Worm (Caenorhabditis elegans) whole organism, young adult: Measurements from ENCODE around the gene glt-4.

ENCODE experiments used
- bed-1 ChIP-seq: fragments of 200-800 bp; sonication (Bioruptor generic); IDR thresholded peaks from 2 replicates; pipeline ENCODE4 v1.3.6; 2022; ENCODE audit warnings: missing genetic modification reagents, missing genetic modification characterization, missing compliant biosample characterization
- tbp1 ChIP-seq: fragments of 200-800 bp; sonication (Bioruptor generic); optimal IDR thresholded peaks from 2 replicates; lab custom pipeline; 2018; ENCODE audit warnings: mild to moderate bottlenecking, missing genetic modification characterization, missing compliant biosample characterization

DNA sequence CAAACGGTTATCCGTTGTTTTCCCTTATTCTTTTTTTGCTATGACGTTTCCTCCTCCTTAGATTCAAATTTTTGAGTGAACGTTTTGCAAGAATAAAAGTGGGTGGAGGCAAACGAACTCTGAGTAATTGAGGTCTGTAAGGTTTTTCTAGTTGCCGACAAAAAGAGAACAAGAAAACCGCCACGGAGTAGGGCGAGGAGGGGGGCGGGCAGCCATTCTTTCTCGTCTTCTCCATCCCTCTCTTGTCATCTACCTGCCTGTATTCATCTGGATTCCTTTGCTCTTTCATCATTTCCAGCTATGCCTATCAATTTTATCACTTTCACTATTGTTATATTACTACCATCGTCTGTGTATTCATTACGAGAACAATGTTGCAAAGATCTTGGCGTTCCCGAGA is 18.0 kb upstream of the glt-4 start, which contains the start of gene igdb-3:
- TF ChIP-seq bed-1 = no peak
- no peak for TF ChIP-seq tbp1 (GFP tag; lab: Kevin White, UChicago)
